Fruit fly (Drosophila melanogaster): ENCODE data around the gene CG11134.

Gene CG11134

DNA sequence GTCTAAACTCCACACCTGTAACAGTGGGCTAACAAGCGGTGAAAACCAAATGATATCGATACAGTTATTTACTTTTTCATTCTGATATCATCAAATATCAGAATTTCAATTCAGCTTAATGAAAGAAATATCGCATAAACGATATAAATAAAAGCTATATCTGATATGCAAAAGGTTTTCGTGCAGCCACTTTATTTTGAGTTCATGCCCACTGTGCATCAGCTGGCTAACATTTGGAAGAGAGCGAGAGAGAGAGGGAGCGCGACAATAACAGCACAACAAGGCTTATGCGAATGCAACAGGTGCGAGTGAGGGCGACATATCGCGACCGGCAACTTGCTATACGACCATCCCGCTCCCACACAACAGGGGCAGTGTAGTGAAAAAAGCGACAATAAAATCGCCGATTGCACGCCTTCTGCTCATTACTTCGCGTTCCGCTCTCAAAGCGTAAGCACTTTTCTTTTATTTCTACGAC, 1.7 kb downstream of the CG11134 start, which contains the start of gene CG11151 (continued):
- TF ChIP-seq odd (GFP tag; optimal IDR thresholded peaks at IDR 0.05) (peak; percentile 94), lab (GFP tag; optimal IDR thresholded peaks at IDR 0.05) (peak; percentile 98), vvl (GFP tag; IDR thresholded peaks at IDR 0.05) (peak; percentile 98)

DNA sequence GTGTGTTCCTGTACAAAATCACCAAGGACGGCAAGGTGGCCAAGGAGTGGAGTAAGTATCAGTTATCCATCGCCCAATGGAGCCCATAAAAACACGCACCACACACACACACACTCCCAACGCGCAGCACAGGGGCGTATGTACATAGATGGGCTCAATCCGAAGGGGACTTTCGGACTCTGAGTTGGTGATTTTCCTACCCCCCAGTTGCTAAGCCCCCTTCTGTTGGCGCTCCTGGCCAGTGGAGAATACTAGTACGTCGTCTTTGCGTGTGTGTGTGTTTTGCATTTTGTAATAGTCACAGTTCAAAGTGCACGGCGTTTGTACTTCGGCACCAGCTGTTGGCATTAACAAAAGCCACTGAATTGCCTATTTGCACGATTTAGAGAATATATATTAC, 2.3 kb downstream of the CG11134 start:
- TF ChIP-seq Drgx (GFP tag; IDR thresholded peaks at IDR 0.05), result peak; percentile 92
- no peak for TF ChIP-seq gro (GFP tag; optimal IDR thresholded peaks at IDR 0.05)
- TF ChIP-seq CG16815 (GFP tag; optimal IDR thresholded peaks at IDR 0.05), result peak; percentile 66
- TF ChIP-seq MBD-R2 (GFP tag; IDR thresholded peaks at IDR 0.05), result peak; percentile 59; the same call in 1 of the 2 replicates
- no peak; the same call in 1 of the 2 replicates for TF ChIP-seq CG31441 (GFP tag; IDR thresholded peaks at IDR 0.05)
- no peak for TF ChIP-seq ac (GFP tag; optimal IDR thresholded peaks at IDR 0.05)
- peak; percentile 21 for TF ChIP-seq CG33557 (GFP tag; optimal IDR thresholded peaks at IDR 0.05)
- peak; percentile 61 for TF ChIP-seq CG1792 (GFP tag; optimal IDR thresholded peaks at IDR 0.05)
- no peak for TF ChIP-seq GATAe (GFP tag; conservative IDR thresholded peaks at IDR 0.05)
- TF ChIP-seq CG2129 (GFP tag; IDR thresholded peaks at IDR 0.05; ENCODE audit: partially characterized antibody), result no peak
- peak; percentile 86 for TF ChIP-seq zfh2 (GFP tag; optimal IDR thresholded peaks at IDR 0.05)
- no peak for TF ChIP-seq Max (GFP tag; optimal IDR thresholded peaks at IDR 0.05)
- no peak for TF ChIP-seq hth (optimal IDR thresholded peaks at IDR 0.05)
- no peak for TF ChIP-seq CG10321 (GFP tag; IDR thresholded peaks at IDR 0.05)
- TF ChIP-seq CG5953 (GFP tag; IDR thresholded peaks at IDR 0.05), result peak; percentile 78
- peak; percentile 70 for TF ChIP-seq CG12299 (tag; optimal IDR thresholded peaks at IDR 0.05)
- peak; percentile 65 for TF ChIP-seq Usf (GFP tag; optimal IDR thresholded peaks at IDR 0.05)
- peak; percentile 86 for TF ChIP-seq Xbp1 (GFP tag; optimal IDR thresholded peaks at IDR 0.05)
- TF ChIP-seq Deaf1 (tag; optimal IDR thresholded peaks at IDR 0.05), result no peak
- TF ChIP-seq CG3995 (GFP tag; optimal IDR thresholded peaks at IDR 0.05), result peak; percentile 36
- no peak for TF ChIP-seq NC2β (GFP tag; optimal IDR thresholded peaks at IDR 0.05)
- TF ChIP-seq gcm2 (GFP tag; optimal IDR thresholded peaks at IDR 0.05), result peak; percentile 71
- TF ChIP-seq ro (GFP tag; IDR thresholded peaks at IDR 0.05), result no peak
- peak; percentile 85 for TF ChIP-seq CG13424 (tag; optimal IDR thresholded peaks at IDR 0.05)
- peak; percentile 78 for TF ChIP-seq ash1 (GFP tag; optimal IDR thresholded peaks at IDR 0.05)
- peak; percentile 81 for TF ChIP-seq chm (GFP tag; IDR thresholded peaks at IDR 0.05)
- TF ChIP-seq CG14965 (GFP tag; optimal IDR thresholded peaks at IDR 0.05; ENCODE audit: borderline replicate concordance), result no peak
- peak; percentile 54 for TF ChIP-seq Hand (GFP tag; optimal IDR thresholded peaks at IDR 0.05)
- peak; percentile 84 for TF ChIP-seq CG11247 (GFP tag; IDR thresholded peaks at IDR 0.05)
- TF ChIP-seq Hey (tag; optimal IDR thresholded peaks at IDR 0.05), result peak; percentile 60
- TF ChIP-seq Adf1 (GFP tag; IDR thresholded peaks at IDR 0.05), result no peak
- TF ChIP-seq odd (GFP tag; optimal IDR thresholded peaks at IDR 0.05), result peak; percentile 70
- TF ChIP-seq CG17829 (tag; optimal IDR thresholded peaks at IDR 0.05), result peak; percentile 71
- TF ChIP-seq exex (tag; optimal IDR thresholded peaks at IDR 0.05), result peak; percentile 42
- peak; percentile 76 for TF ChIP-seq CG17385 (GFP tag; optimal IDR thresholded peaks at IDR 0.05)
- peak; percentile 91 for TF ChIP-seq lab (GFP tag; optimal IDR thresholded peaks at IDR 0.05)
- TF ChIP-seq tx (GFP tag; optimal IDR thresholded peaks at IDR 0.05), result peak; percentile 78
- peak; percentile 18 for TF ChIP-seq D19A (tag; optimal IDR thresholded peaks at IDR 0.05)
- TF ChIP-seq CG34376 (GFP tag; optimal IDR thresholded peaks at IDR 0.05), result peak; percentile 58
- TF ChIP-seq CG10565 (GFP tag; optimal IDR thresholded peaks at IDR 0.05), result no peak
- no peak for TF ChIP-seq CG3163 (GFP tag; optimal IDR thresholded peaks at IDR 0.05)
- peak; percentile 69 for TF ChIP-seq CG6272 (GFP tag; IDR thresholded peaks at IDR 0.05)
- peak; percentile 69 for TF ChIP-seq CG8765 (GFP tag; IDR thresholded peaks at IDR 0.05)
- no peak for TF ChIP-seq sqz (GFP tag; optimal IDR thresholded peaks at IDR 0.05)
- peak; percentile 97 for TF ChIP-seq nom (GFP tag; optimal IDR thresholded peaks at IDR 0.05)
- peak; percentile 12 for TF ChIP-seq CG10147 (GFP tag; optimal IDR thresholded peaks at IDR 0.05)
- peak; percentile 93 for TF ChIP-seq NFAT (GFP tag; IDR thresholded peaks at IDR 0.05)
- TF ChIP-seq Dek (tag; optimal IDR thresholded peaks at IDR 0.05), result peak; percentile 76

Measured in whole organism, embryonic.